Worm (Caenorhabditis elegans): ENCODE measurements around the gene bath-21.

DNA sequence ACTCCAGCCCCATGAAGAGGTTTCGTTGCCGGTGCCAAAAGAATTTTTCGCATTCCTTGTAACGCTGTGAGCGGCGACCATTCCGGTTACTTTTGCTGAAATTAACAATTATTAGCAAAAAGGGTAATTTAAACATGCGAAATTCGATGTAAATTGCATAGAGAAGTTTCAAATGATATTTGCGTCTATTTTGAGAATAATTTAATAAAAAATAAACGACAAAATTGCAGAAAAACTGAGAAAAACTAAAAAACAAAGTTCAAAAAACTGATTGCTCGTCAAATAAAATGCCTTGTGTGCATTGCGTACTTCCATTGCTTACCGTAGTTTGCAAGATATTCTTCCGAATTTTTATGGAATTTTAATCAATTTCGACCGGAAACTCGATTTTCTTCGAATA lies 19.1 kb upstream of the bath-21 start, which contains the start of gene bath-24:
- TF ChIP-seq ama-1 (optimal IDR thresholded peaks at IDR 0.05) (no peak), B0310.2 (tag; optimal IDR thresholded peaks at IDR 0.05) (no peak)
